1 fruit fly cellular context compared by ENCODE assay signal in the genomic region with DNA sequence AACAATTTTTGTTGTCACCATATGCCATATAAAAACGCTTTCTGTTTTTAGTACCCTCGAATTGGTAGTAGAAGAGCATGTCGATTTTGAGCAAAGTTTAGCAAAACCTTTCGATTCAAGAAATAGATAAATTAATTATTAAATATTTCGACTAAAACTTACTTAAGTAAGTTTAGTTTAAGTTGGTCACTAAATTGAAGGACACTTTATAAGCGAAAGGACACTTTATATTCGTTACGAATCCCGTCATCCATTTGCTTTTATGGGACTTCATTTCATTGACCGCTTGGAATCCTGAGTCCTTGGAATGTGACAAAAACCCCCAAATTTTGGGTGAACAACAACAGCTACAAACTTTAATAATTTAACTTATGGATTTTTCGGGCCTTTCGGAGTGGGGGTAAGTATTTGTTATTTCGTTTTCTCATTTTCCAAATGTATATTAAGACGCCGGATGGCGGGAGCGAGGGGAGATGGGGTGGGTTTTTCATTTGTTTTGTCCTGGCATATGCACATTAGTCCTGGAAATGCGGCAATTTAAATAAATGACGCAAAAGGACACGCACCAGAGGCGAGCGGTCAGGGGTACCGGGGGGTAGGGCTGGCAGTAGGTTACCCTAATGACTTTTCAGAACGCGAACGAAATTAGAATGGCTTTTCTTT.
TF ChIP-seq lines count a peak whose summit lies in the region.

No protein-coding gene starts in this region.

TF ChIP-seq in whole organism, embryonic, 481 proteins besides CTCF, POLR2A, EP300 and RAD21 (continued from another document and continues in another):
- TF ChIP-seq CG11093 (GFP tag; IDR thresholded peaks at IDR 0.05; lab: Robert Waterston, UW) (no peak), dati (GFP tag; IDR thresholded peaks at IDR 0.05; lab: Robert Waterston, UW) (no peak), pan (optimal IDR thresholded peaks at IDR 0.05; lab: Kevin White, UChicago) (no peak), pan (GFP tag; optimal IDR thresholded peaks at IDR 0.05 in 1 of 2, IDR thresholded peaks at IDR 0.05 in 1 of 2) (no peak), lab (GFP tag; optimal IDR thresholded peaks at IDR 0.05; lab: Kevin White, UChicago) (peak; percentile 69), Hr78 (GFP tag; optimal IDR thresholded peaks at IDR 0.05; lab: Kevin White, UChicago) (no peak), CG1024 (GFP tag; IDR thresholded peaks at IDR 0.05; lab: Robert Waterston, UW) (no peak), Vsx1 (GFP tag; optimal IDR thresholded peaks at IDR 0.05; lab: Kevin White, UChicago) (no peak), CG1529 (GFP tag; optimal IDR thresholded peaks at IDR 0.05; lab: Kevin White, UChicago) (no peak), knrl (GFP tag; IDR thresholded peaks at IDR 0.05; lab: Robert Waterston, UW; ENCODE audit: partially characterized antibody) (no peak), sima (GFP tag; optimal IDR thresholded peaks at IDR 0.05; lab: Kevin White, UChicago) (no peak), ind (GFP tag; optimal IDR thresholded peaks at IDR 0.05; lab: Kevin White, UChicago) (peak; percentile 7), phol (tag; optimal IDR thresholded peaks at IDR 0.05; lab: Kevin White, UChicago) (peak; percentile 20), zen2 (GFP tag; IDR thresholded peaks at IDR 0.05; lab: Robert Waterston, UW; ENCODE audit: partially characterized antibody) (no peak), CG2202 (tag; optimal IDR thresholded peaks at IDR 0.05; lab: Kevin White, UChicago) (no peak), ERR (GFP tag; optimal IDR thresholded peaks at IDR 0.05; lab: Kevin White, UChicago) (no peak), Drgx (GFP tag; IDR thresholded peaks at IDR 0.05; lab: Robert Waterston, UW) (no peak), dysf (GFP tag; IDR thresholded peaks at IDR 0.05; lab: Robert Waterston, UW) (peak; percentile 48; the same call in 2 of the 3 replicates), CG14710 (tag; optimal IDR thresholded peaks at IDR 0.05; lab: Kevin White, UChicago) (peak; percentile 18), CG10321 (GFP tag; IDR thresholded peaks at IDR 0.05; lab: Robert Waterston, UW) (no peak), HLHmδ (GFP tag; optimal IDR thresholded peaks at IDR 0.05; lab: Kevin White, UChicago) (no peak), CG6791 (GFP tag; IDR thresholded peaks at IDR 0.05; lab: Robert Waterston, UW; ENCODE audit: partially characterized antibody) (no peak), Sin3A (optimal IDR thresholded peaks at IDR 0.05; lab: Kevin White, UChicago) (no peak), luna (GFP tag; optimal IDR thresholded peaks at IDR 0.05; lab: Kevin White, UChicago) (no peak), CG11723 (GFP tag; optimal IDR thresholded peaks at IDR 0.05; lab: Kevin White, UChicago) (no peak), CG11695 (GFP tag; IDR thresholded peaks at IDR 0.05; lab: Robert Waterston, UW) (peak; percentile 63; the same call in 2 of the 3 replicates), CG2129 (GFP tag; IDR thresholded peaks at IDR 0.05; lab: Robert Waterston, UW; ENCODE audit: partially characterized antibody) (no peak), unpg (GFP tag; optimal IDR thresholded peaks at IDR 0.05; lab: Kevin White, UChicago) (peak; percentile 39), YL-1 (GFP tag; optimal IDR thresholded peaks at IDR 0.05; lab: Kevin White, UChicago) (no peak), Ptx1 (GFP tag; IDR thresholded peaks at IDR 0.05; lab: Robert Waterston, UW) (peak; percentile 41; the same call in 1 of the 2 replicates), slou (GFP tag; optimal IDR thresholded peaks at IDR 0.05; lab: Kevin White, UChicago) (no peak), CG3847 (GFP tag; IDR thresholded peaks at IDR 0.05; lab: Robert Waterston, UW) (no peak), Sox102F (GFP tag; optimal IDR thresholded peaks at IDR 0.05; lab: Kevin White, UChicago) (peak; percentile 50), CoRest (tag; optimal IDR thresholded peaks at IDR 0.05; lab: Kevin White, UChicago) (peak; percentile 13), fru (optimal IDR thresholded peaks at IDR 0.05; lab: Kevin White, UChicago) (no peak), jing (GFP tag; optimal IDR thresholded peaks at IDR 0.05; lab: Kevin White, UChicago) (no peak), CG9817 (tag; optimal IDR thresholded peaks at IDR 0.05; lab: Kevin White, UChicago) (no peak), prd (optimal IDR thresholded peaks at IDR 0.05; lab: Kevin White, UChicago) (no peak), prd (GFP tag; IDR thresholded peaks at IDR 0.05; lab: Robert Waterston, UW) (peak; percentile 57; the same call in 2 of the 3 replicates), CG8290 (GFP tag; optimal IDR thresholded peaks at IDR 0.05; lab: Kevin White, UChicago) (no peak), CG8290 (tag; optimal IDR thresholded peaks at IDR 0.05; lab: Kevin White, UChicago) (no peak), pfk (GFP tag; optimal IDR thresholded peaks at IDR 0.05; lab: Kevin White, UChicago) (no peak), CG10147 (GFP tag; optimal IDR thresholded peaks at IDR 0.05; lab: Kevin White, UChicago) (peak; percentile 6), nmo (GFP tag; optimal IDR thresholded peaks at IDR 0.05; lab: Kevin White, UChicago) (peak; percentile 20), D19A (tag; optimal IDR thresholded peaks at IDR 0.05; lab: Kevin White, UChicago) (peak; percentile 39), scrt (GFP tag; optimal IDR thresholded peaks at IDR 0.05; lab: Kevin White, UChicago) (no peak), lola (GFP tag; optimal IDR thresholded peaks at IDR 0.05; lab: Kevin White, UChicago) (peak in 1 of 3 experiments; percentile 40), Side (GFP tag; optimal IDR thresholded peaks at IDR 0.05; lab: Kevin White, UChicago) (no peak), Kr (GFP tag; optimal IDR thresholded peaks at IDR 0.05; lab: Kevin White, UChicago) (no peak), B-H1 (GFP tag; IDR thresholded peaks at IDR 0.05; lab: Robert Waterston, UW) (peak; percentile 22; the same call in 1 of the 3 replicates), CG9797 (GFP tag; optimal IDR thresholded peaks at IDR 0.05; lab: Kevin White, UChicago) (no peak), CG11247 (GFP tag; IDR thresholded peaks at IDR 0.05; lab: Robert Waterston, UW) (no peak), PHDP (tag; optimal IDR thresholded peaks at IDR 0.05; lab: Kevin White, UChicago) (peak; percentile 29), Lpt (GFP tag; optimal IDR thresholded peaks at IDR 0.05; lab: Kevin White, UChicago) (no peak), CG18011 (GFP tag; optimal IDR thresholded peaks at IDR 0.05; lab: Kevin White, UChicago) (no peak), CG1792 (GFP tag; optimal IDR thresholded peaks at IDR 0.05; lab: Kevin White, UChicago) (no peak), al (GFP tag; IDR thresholded peaks at IDR 0.05; lab: Robert Waterston, UW) (no peak), chinmo (GFP tag; IDR thresholded peaks at IDR 0.05; lab: Robert Waterston, UW; ENCODE audit: partially characterized antibody) (no peak), wdn (GFP tag; IDR thresholded peaks at IDR 0.05; lab: Robert Waterston, UW) (no peak), caup (GFP tag; optimal IDR thresholded peaks at IDR 0.05; lab: Kevin White, UChicago; ENCODE audit: severe bottlenecking) (peak; percentile 0), CG12391 (tag; optimal IDR thresholded peaks at IDR 0.05; lab: Kevin White, UChicago) (peak; percentile 57), lov (optimal IDR thresholded peaks at IDR 0.05; lab: Kevin White, UChicago) (no peak), lov (GFP tag; IDR thresholded peaks at IDR 0.05; lab: Robert Waterston, UW) (no peak), tin (GFP tag; optimal IDR thresholded peaks at IDR 0.05; lab: Kevin White, UChicago) (peak; percentile 3), B-H2 (GFP tag; optimal IDR thresholded peaks at IDR 0.05; lab: Kevin White, UChicago) (no peak), hkb (optimal IDR thresholded peaks at IDR 0.05; lab: Kevin White, UChicago) (no peak), hkb (GFP tag; IDR thresholded peaks at IDR 0.05; lab: Robert Waterston, UW) (peak; percentile 59; the same call in 1 of the 2 replicates), CG2712 (tag; optimal IDR thresholded peaks at IDR 0.05; lab: Kevin White, UChicago) (peak; percentile 66), Spps (tag; optimal IDR thresholded peaks at IDR 0.05; lab: Kevin White, UChicago) (no peak), CG7556 (GFP tag; optimal IDR thresholded peaks at IDR 0.05; lab: Kevin White, UChicago) (peak; percentile 19), z (GFP tag; IDR thresholded peaks at IDR 0.05; lab: Robert Waterston, UW) (no peak), CG34224 (GFP tag; IDR thresholded peaks at IDR 0.05; lab: Robert Waterston, UW; ENCODE audit: partially characterized antibody) (no peak), Adf1 (GFP tag; IDR thresholded peaks at IDR 0.05; lab: Robert Waterston, UW) (no peak), gro (GFP tag; optimal IDR thresholded peaks at IDR 0.05; lab: Kevin White, UChicago) (no peak), CG8388 (GFP tag; optimal IDR thresholded peaks at IDR 0.05; lab: Kevin White, UChicago) (peak; percentile 17), dmrt11E (tag; optimal IDR thresholded peaks at IDR 0.05; lab: Kevin White, UChicago) (peak; percentile 42), seq (GFP tag; IDR thresholded peaks at IDR 0.05; lab: Robert Waterston, UW) (no peak), CG11398 (GFP tag; optimal IDR thresholded peaks at IDR 0.05; lab: Kevin White, UChicago) (no peak), CG5180 (GFP tag; optimal IDR thresholded peaks at IDR 0.05; lab: Kevin White, UChicago) (no peak), CG32532 (GFP tag; IDR thresholded peaks at IDR 0.05; lab: Robert Waterston, UW) (peak; percentile 12; the same call in 1 of the 2 replicates), jumu (GFP tag; optimal IDR thresholded peaks at IDR 0.05; lab: Kevin White, UChicago) (no peak), CG31388 (GFP tag; optimal IDR thresholded peaks at IDR 0.05; lab: Kevin White, UChicago) (no peak), her (GFP tag; optimal IDR thresholded peaks at IDR 0.05; lab: Kevin White, UChicago) (no peak), CG4730 (GFP tag; IDR thresholded peaks at IDR 0.05; lab: Robert Waterston, UW) (no peak), Stat92E (GFP tag; optimal IDR thresholded peaks at IDR 0.05; lab: Kevin White, UChicago) (no peak), cato (GFP tag; optimal IDR thresholded peaks at IDR 0.05; lab: Kevin White, UChicago; ENCODE audit: borderline replicate concordance) (no peak), amos (GFP tag; IDR thresholded peaks at IDR 0.05; lab: Robert Waterston, UW; ENCODE audit: partially characterized antibody) (no peak), CG2120 (GFP tag; optimal IDR thresholded peaks at IDR 0.05; lab: Kevin White, UChicago) (peak; percentile 42), cas (GFP tag; IDR thresholded peaks at IDR 0.05; lab: Robert Waterston, UW) (no peak), Mes4 (GFP tag; optimal IDR thresholded peaks at IDR 0.05; lab: Kevin White, UChicago) (no peak), en (GFP tag; optimal IDR thresholded peaks at IDR 0.05; lab: Kevin White, UChicago) (no peak), CG10462 (GFP tag; optimal IDR thresholded peaks at IDR 0.05; lab: Kevin White, UChicago) (no peak), CG18619 (GFP tag; optimal IDR thresholded peaks at IDR 0.05; lab: Kevin White, UChicago) (peak; percentile 0), grau (tag; optimal IDR thresholded peaks at IDR 0.05; lab: Kevin White, UChicago) (peak; percentile 48), Sry-δ (GFP tag; optimal IDR thresholded peaks at IDR 0.05; lab: Kevin White, UChicago) (no peak), pros (GFP tag; optimal IDR thresholded peaks at IDR 0.05; lab: Kevin White, UChicago) (peak; percentile 78), ATbp (GFP tag; optimal IDR thresholded peaks at IDR 0.05; lab: Kevin White, UChicago) (peak; percentile 17), cg (GFP tag; optimal IDR thresholded peaks at IDR 0.05; lab: Kevin White, UChicago) (no peak), CG9876 (GFP tag; optimal IDR thresholded peaks at IDR 0.05; lab: Kevin White, UChicago) (no peak), nerfin-2 (GFP tag; IDR thresholded peaks at IDR 0.05; lab: Robert Waterston, UW; ENCODE audit: partially characterized antibody) (no peak), zf30C (GFP tag; optimal IDR thresholded peaks at IDR 0.05; lab: Kevin White, UChicago) (no peak), Oli (tag; optimal IDR thresholded peaks at IDR 0.05; lab: Kevin White, UChicago) (peak; percentile 41), ato (GFP tag; IDR thresholded peaks at IDR 0.05; lab: Robert Waterston, UW; ENCODE audit: partially characterized antibody) (no peak), CG30403 (GFP tag; optimal IDR thresholded peaks at IDR 0.05; lab: Kevin White, UChicago) (peak; percentile 32), HmgD (GFP tag; optimal IDR thresholded peaks at IDR 0.05; lab: Kevin White, UChicago) (no peak), yki (optimal IDR thresholded peaks at IDR 0.05; lab: Kevin White, UChicago) (no peak), gem (tag; optimal IDR thresholded peaks at IDR 0.05; lab: Kevin White, UChicago) (peak; percentile 63), Atf6 (GFP tag; IDR thresholded peaks at IDR 0.05; lab: Robert Waterston, UW) (0 out of 2 replicates have a peak, but pooled peaks have one; percentile 27), E2f1 (GFP tag; IDR thresholded peaks at IDR 0.05; lab: Robert Waterston, UW) (peak; percentile 42; the same call in 1 of the 2 replicates), exex (tag; optimal IDR thresholded peaks at IDR 0.05; lab: Kevin White, UChicago) (no peak), CkIIα-i1 (GFP tag; IDR thresholded peaks at IDR 0.05; lab: Robert Waterston, UW) (no peak), CG13775 (GFP tag; optimal IDR thresholded peaks at IDR 0.05; lab: Kevin White, UChicago) (peak; percentile 7), CG16815 (GFP tag; optimal IDR thresholded peaks at IDR 0.05; lab: Kevin White, UChicago) (peak; percentile 3), CG15696 (tag; optimal IDR thresholded peaks at IDR 0.05; lab: Kevin White, UChicago) (no peak), CG7928 (GFP tag; optimal IDR thresholded peaks at IDR 0.05; lab: Kevin White, UChicago) (no peak), dimm (GFP tag; IDR thresholded peaks at IDR 0.05; lab: Robert Waterston, UW) (no peak), Neu2 (GFP tag; optimal IDR thresholded peaks at IDR 0.05; lab: Kevin White, UChicago; ENCODE audit: borderline replicate concordance) (no peak), toy (GFP tag; IDR thresholded peaks at IDR 0.05; lab: Robert Waterston, UW) (no peak), CG33557 (GFP tag; optimal IDR thresholded peaks at IDR 0.05; lab: Kevin White, UChicago) (no peak), CG14014 (GFP tag; IDR thresholded peaks at IDR 0.05; lab: Robert Waterston, UW) (0 out of 2 replicates have a peak, but pooled peaks have one; percentile 35), abd-A (tag; optimal IDR thresholded peaks at IDR 0.05; lab: Kevin White, UChicago) (peak; percentile 37), NfI (GFP tag; optimal IDR thresholded peaks at IDR 0.05; lab: Kevin White, UChicago) (no peak), unc-4 (GFP tag; IDR thresholded peaks at IDR 0.05; lab: Robert Waterston, UW; ENCODE audit: partially characterized antibody) (no peak), corto (GFP tag; optimal IDR thresholded peaks at IDR 0.05; lab: Kevin White, UChicago) (no peak), CG18262 (tag; optimal IDR thresholded peaks at IDR 0.05; lab: Kevin White, UChicago) (peak; percentile 56)
